Fruit fly (Drosophila melanogaster) whole organism, larva: ENCODE results near the gene okr.

ENCODE experiments used
- noc ChIP-seq: fragments of 200-800 bp; sonication (Bioruptor generic); optimal IDR thresholded peaks from 3 replicates; lab custom pipeline; 2019; ENCODE audit warnings: missing biosample characterization, mild to moderate bottlenecking, missing genetic modification characterization, moderate library complexity

Gene okr

DNA sequence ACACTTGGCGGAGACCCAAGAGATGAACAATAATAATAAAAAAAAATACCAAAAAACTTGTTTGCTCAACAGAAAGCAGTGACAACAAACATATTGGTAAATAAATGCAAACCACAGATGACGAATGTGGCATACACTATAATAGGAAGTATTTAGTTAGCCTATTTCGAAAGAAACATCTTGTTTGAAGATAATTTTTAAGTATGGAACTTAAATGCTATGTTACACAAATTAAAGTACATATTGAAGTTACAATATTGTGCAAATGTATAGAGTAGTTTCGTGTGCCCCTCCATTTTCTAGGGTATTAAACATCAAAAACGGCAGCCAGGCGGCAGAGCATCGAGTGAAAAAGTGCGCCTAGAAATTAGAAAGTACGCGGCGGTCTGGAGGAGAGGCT lies 10.8 kb upstream of the okr start:
- no peak for TF ChIP-seq noc (tag; lab: Kevin White, UChicago)

DNA sequence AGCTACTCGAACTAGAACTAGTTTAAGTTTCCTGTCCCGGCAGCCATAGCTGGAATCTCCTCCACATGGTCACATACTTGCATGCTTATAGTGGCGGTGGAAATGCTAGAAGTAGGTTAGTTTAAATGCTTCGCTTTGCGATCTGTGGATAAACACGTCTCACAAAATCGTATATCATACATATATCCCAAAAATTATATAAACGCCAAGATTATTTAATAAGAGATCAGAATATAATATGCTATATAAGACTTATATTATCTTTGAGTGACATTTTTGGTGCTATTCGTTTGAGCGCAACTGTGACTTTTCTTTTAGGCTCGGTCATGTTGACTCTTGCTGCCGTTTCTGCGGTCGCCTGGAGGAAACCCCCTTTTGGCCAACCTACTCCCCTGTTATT lies 9.4 kb upstream of the okr start:
- no peak for TF ChIP-seq noc (tag; lab: Kevin White, UChicago)

DNA sequence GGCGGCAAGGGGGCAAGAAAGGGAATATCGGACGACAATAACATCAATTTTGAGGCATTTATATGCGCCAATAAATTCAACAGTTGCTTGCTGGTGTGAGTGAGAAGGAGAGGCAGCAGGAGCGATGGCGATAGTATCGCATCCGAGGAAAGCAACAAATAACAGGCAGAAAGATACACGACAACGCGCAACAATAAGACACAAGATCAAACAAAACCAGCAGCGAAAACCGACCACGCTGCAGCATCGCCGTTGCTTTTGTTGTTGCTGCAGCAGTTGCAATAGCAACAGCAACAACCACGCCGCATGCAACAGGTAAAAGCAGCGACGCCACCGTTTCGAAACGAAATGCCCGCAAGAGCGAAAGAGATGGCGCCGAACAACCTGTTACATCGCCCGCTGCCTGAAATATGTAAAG lies 8.0 kb upstream of the okr start:
- TF ChIP-seq noc (tag; lab: Kevin White, UChicago), result no peak

- TF ChIP-seq noc (tag; lab: Kevin White, UChicago), result no peak
These were observed 7.0 kb upstream of the okr start for dm6 chr2L:2999609-3000008.

dm6 chr2L:2999113-2999512 lies 6.6 kb upstream of the okr start, which contains the start of gene Ccdc85:
Gene Ccdc85, plus strand, starts transcription at chr2L:2999286.
- TF ChIP-seq noc (tag; lab: Kevin White, UChicago), result no peak

DNA sequence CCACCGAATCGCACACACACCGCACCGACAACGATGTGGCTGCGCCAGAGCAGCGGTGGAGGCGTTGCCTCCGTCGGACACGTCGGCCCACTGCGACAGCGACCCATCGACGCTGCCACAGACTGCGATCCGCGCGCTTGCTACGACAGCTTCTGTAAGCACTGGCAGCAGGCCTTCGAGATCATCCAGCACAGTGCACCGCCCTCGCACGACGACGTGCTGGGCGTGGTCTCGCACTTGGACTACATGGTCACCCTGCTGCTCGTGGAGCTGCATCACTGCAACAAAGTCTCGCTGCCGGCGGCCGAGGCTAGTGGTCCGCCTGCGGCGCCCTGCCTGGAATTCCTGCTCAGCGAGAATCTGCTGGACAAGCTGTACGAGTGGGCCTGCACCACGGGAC lies 1.1 kb upstream of the okr start:
- TF ChIP-seq noc (tag; lab: Kevin White, UChicago), result no peak

dm6 chr2L:2993236-2993635 lies 677 bp upstream of the okr start:
- no peak for TF ChIP-seq noc (tag; lab: Kevin White, UChicago)

dm6 chr2L:2987681-2988381 lies 4.7 kb downstream of the okr start, which contains the start of the genes Chd1 and Bem46:
Gene Chd1, minus strand, starts transcription at chr2L:2987723.
Gene Bem46, plus strand, starts transcription at chr2L:2988116.
- TF ChIP-seq noc (tag; lab: Kevin White, UChicago), result no peak

DNA sequence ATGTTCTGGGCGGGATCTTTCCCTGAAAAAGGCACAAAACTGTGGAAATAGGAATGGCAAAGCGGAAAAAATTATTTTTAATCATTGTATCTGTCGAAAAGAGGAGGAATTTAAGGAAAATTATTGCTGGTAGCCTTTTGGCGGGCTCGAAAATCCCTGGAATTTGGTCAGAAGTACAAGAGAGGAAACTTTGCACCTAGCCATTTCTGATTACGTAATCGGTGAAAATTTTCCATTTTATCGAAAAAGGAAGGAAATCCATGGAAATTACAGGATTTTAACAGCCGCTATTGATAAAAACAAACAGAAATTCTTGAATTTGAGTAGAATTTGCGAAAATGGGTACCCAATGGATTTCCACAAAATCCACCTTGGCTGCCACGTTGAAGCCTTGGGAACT lies 5.8 kb downstream of the okr start:
- no peak for TF ChIP-seq noc (tag; lab: Kevin White, UChicago)

DNA sequence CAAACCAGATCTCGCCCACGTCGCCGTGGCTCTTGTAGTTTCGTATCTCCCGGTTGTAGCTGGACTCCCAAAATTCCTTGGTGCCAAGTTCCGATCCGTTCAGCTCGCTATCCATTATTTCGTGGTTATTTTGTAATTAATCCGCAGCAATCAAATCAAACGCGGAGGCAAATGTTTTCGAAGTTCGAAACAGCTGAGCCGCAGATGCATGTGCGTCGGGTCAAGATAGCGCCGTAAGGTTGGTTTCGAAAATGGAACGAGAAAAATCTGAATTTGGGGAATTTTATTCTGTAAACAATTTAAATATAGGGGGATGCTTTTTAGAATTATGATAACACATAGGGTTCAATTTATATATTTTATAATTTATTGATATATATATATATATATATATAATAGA lies 13.5 kb downstream of the okr start, which contains the start of gene CG9643:
Gene CG9643 (minus strand): TSS at position 198 of the 400 bp plus-strand sequence.
- TF ChIP-seq noc (tag; lab: Kevin White, UChicago), result no peak

dm6 chr2L:2976829-2977228 lies 15.7 kb downstream of the okr start, which contains the start of the genes CG9641 and CG3165:
Gene CG9641, minus strand, starts transcription at chr2L:2976862.
Gene CG3165, plus strand, starts transcription at chr2L:2977122.
- TF ChIP-seq noc (tag; lab: Kevin White, UChicago), result no peak

DNA sequence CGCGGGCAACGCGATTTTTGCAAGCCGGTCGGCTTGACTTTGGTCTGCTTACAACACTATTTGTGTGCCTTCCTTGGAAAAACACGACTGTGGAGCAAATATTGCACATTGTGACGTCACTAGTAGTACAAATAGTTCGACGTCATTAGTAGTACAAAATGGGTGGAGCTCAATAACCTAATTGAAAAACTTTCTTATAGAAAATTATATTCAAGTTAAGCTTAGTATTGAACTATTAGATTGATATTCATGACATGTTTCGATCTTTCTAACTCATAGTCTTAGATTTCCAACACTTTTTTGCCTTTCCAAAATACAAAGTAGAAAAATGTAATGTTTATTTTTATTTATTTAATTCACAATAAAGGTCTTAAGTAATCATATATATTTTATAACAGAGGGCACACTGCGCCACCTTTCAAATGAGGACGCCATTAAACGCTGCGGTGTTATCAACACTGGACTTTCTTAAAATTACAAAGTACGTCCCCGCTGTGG lies 20.1 kb downstream of the okr start, which contains the start of the genes Rrp1 and gammaTub23C:
Gene Rrp1 (minus strand): TSS at position 70 of the 498 bp plus-strand sequence.
Gene gammaTub23C (plus strand): TSS at position 453 of the 498 bp plus-strand sequence.
- peak; percentile 90 for TF ChIP-seq noc (tag; lab: Kevin White, UChicago)

DNA sequence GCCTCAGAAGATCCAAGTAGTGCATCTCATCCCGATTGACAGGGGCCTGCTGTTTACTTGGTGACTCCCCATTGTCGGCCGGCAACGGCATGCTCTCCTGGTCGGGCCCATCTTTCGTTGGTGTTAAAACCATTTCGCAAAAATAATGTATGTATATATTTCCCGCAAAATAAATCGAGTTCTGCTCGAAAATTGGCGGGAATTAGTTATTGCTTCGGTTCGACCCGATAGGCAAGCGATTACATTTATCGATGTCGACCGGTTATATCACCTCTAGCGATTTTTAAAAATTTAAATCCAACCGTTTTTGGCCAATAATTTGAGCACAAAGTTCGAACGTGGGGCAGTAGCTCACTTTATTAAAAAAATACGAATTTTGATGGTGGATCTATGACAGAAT lies 23.1 kb downstream of the okr start, which contains the start of gene Ts:
Gene Ts (minus strand): TSS at position 201 of the 400 bp plus-strand sequence.
- no peak for TF ChIP-seq noc (tag; lab: Kevin White, UChicago)

DNA sequence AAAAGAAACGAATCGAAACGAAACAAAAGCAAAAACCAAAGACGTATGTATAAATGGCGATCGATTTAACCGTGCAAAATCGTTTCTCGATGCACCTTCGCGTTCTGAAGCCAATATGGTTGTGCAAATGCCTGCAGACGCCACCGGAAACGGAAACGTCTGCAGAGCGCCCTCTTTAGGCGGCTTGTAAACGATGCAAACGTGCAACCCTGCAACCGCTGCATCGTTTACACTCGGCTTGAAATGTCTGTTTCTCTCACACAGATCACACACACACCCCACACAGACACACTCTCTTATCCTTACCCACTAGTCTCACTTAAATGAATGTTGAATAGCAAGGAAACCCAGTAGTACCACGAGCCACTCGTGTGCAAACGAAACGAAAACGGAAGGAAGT lies 25.6 kb downstream of the okr start:
- no peak for TF ChIP-seq noc (tag; lab: Kevin White, UChicago)

- no peak for TF ChIP-seq noc (tag; lab: Kevin White, UChicago)
These were observed 33.7 kb downstream of the okr start for dm6 chr2L:2958858-2959257.

dm6 chr2L:2957547-2958174 lies 34.9 kb downstream of the okr start:
- TF ChIP-seq noc (tag; lab: Kevin White, UChicago), result no peak
